Worm (Caenorhabditis elegans): Measurements from ENCODE around the gene vig-1.

vig-1 gene

ce11 chrII:1285514-1285913, 35.3 kb upstream of the vig-1 start, which contains the start of the genes Y57G7A.6 and Y57G7A.3:
Gene Y57G7A.6 (minus strand): TSS chrII:1285614.
Gene Y57G7A.3 (plus strand): TSS chrII:1285782.
- TF ChIP-seq ztf-22 (GFP tag; optimal IDR thresholded peaks at IDR 0.05) (no peak), zim-3 (tag; optimal IDR thresholded peaks at IDR 0.05) (no peak), somi-1 (GFP tag; optimal IDR thresholded peaks at IDR 0.05) (no peak), gei-17 (GFP tag; optimal IDR thresholded peaks at IDR 0.05) (no peak), aptf-3 (GFP tag; IDR thresholded peaks at IDR 0.05) (no peak), C06A6.2 (GFP tag; conservative IDR thresholded peaks at IDR 0.05) (no peak), snpc-3.4 (tag; optimal IDR thresholded peaks at IDR 0.05) (no peak), pbrm-1 (GFP tag; IDR thresholded peaks at IDR 0.05) (no peak), ceh-58 (GFP tag; IDR thresholded peaks at IDR 0.05) (no peak), F39B2.1 (GFP tag; IDR thresholded peaks at IDR 0.05) (no peak), ama-1 (optimal IDR thresholded peaks at IDR 0.05) (no peak), ama-1 (GFP tag; optimal IDR thresholded peaks at IDR 0.05) (no peak), athp-1 (tag; optimal IDR thresholded peaks at IDR 0.05) (no peak), ceh-91 (GFP tag; IDR thresholded peaks at IDR 0.05) (no peak)

ce11 chrII:1293157-1293556, 27.7 kb upstream of the vig-1 start, which contains the start of gene srz-64:
Gene srz-64 (minus strand): TSS chrII:1293257.
- TF ChIP-seq lin-54 (GFP tag; optimal IDR thresholded peaks at IDR 0.05) (no peak), repo-1 (tag; optimal IDR thresholded peaks at IDR 0.05) (no peak)

ce11 chrII:1295776-1296175, 25.1 kb upstream of the vig-1 start, which contains the start of gene Y57G7A.2:
Gene Y57G7A.2 (plus strand): TSS chrII:1296076.
- no peak for TF ChIP-seq him-1 (tag; optimal IDR thresholded peaks at IDR 0.05)
- TF ChIP-seq pha-4 (tag; optimal IDR thresholded peaks at IDR 0.05) = no peak
- no peak for TF ChIP-seq tbp1 (GFP tag; optimal IDR thresholded peaks at IDR 0.05)
- TF ChIP-seq egl-44 (GFP tag; IDR thresholded peaks at IDR 0.05) = no peak
- TF ChIP-seq F22D6.2 (tag; optimal IDR thresholded peaks at IDR 0.05) = no peak
- TF ChIP-seq gei-17 (GFP tag; optimal IDR thresholded peaks at IDR 0.05) = no peak
- TF ChIP-seq egrh-3 (GFP tag; IDR thresholded peaks at IDR 0.05) = no peak
- no peak for TF ChIP-seq hmg-20 (GFP tag; IDR thresholded peaks at IDR 0.05)
- TF ChIP-seq lag-1 (GFP tag; IDR thresholded peaks at IDR 0.05) = no peak
- TF ChIP-seq ztf-26 (tag; optimal IDR thresholded peaks at IDR 0.05) = no peak
- no peak for TF ChIP-seq xnd-1 (tag; optimal IDR thresholded peaks at IDR 0.05)
- TF ChIP-seq ceh-91 (GFP tag; IDR thresholded peaks at IDR 0.05) = no peak
- no peak for TF ChIP-seq F23B12.7 (tag; optimal IDR thresholded peaks at IDR 0.05; ENCODE audit: insufficient read depth)
- TF ChIP-seq D2030.7 (GFP tag; IDR thresholded peaks at IDR 0.05) = no peak
- no peak for TF ChIP-seq fkh-3 (tag; optimal IDR thresholded peaks at IDR 0.05)
- no peak for TF ChIP-seq hrde-1 (tag; optimal IDR thresholded peaks at IDR 0.05; ENCODE audit: borderline replicate concordance)
- no peak for TF ChIP-seq T07F8.4 (tag; optimal IDR thresholded peaks at IDR 0.05)
- no peak for TF ChIP-seq atf-7 (tag; optimal IDR thresholded peaks at IDR 0.05)
- no peak for TF ChIP-seq nfyb-1 (GFP tag; IDR thresholded peaks at IDR 0.05)

- no peak for TF ChIP-seq nhr-179 (tag; optimal IDR thresholded peaks at IDR 0.05)
- peak; percentile 82 for TF ChIP-seq hmg-1.2 (GFP tag; IDR thresholded peaks at IDR 0.05)
These were observed 23.7 kb upstream of the vig-1 start for ce11 chrII:1297044-1297696.

Data from whole organism, young adult.